Worm (Caenorhabditis elegans): Measurements from ENCODE around the gene unc-85.

DNA sequence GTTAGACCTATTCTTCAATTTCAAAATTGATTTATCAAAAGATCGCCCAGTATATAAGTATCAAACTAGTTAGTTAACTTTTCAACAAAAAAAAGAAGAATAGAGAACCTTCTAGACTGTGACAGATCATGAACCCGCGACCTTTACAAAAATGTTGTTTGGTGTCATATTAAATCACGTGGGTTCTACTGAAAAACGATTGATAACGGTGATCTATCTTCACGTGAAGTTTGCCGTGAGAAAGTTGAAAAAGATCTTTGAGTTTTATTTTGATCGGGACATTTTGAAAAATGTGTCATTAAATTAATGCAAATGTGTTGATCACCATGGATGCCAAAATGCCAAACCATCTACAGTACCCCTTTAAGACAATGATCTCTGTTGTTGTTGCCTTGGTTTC is 46.5 kb downstream of the unc-85 start:
- no peak for TF ChIP-seq ceh-13 (GFP tag; optimal IDR thresholded peaks at IDR 0.05)
- TF ChIP-seq sea-1 (GFP tag; conservative IDR thresholded peaks at IDR 0.05): no peak
- no peak for TF ChIP-seq flt-1 (GFP tag; IDR thresholded peaks at IDR 0.05)
- no peak for TF ChIP-seq ama-1 (optimal IDR thresholded peaks at IDR 0.05)
